Worm (Caenorhabditis elegans) whole organism, L4 larva: ENCODE results near the gene T03F6.6.

Experiments
- F44E2.7 ChIP-seq: fragments of 200-800 bp; sonication (Bioruptor generic); IDR thresholded peaks from 2 replicates; pipeline ENCODE4 v2.1.2; 2022; ENCODE audit warnings: missing genetic modification characterization, missing compliant biosample characterization
- dmd-6 ChIP-seq: fragments of 200-800 bp; sonication (Bioruptor generic); IDR thresholded peaks from 2 replicates; pipeline ENCODE4 v1.3.6; 2022; ENCODE audit warnings: missing genetic modification reagents, missing genetic modification characterization, missing compliant biosample characterization
- egl-27 ChIP-seq: sonication (generic microtip); optimal IDR thresholded peaks from 3 replicates; lab custom pipeline; 2017; ENCODE audit warnings: missing biosample characterization, missing genetic modification reagents, missing genetic modification characterization
- fkh-10 ChIP-seq: fragments of 150-350 bp; optimal IDR thresholded peaks from 2 replicates; lab custom pipeline; 2014; ENCODE audit warnings: missing biosample characterization, missing genetic modification reagents, missing genetic modification characterization
- hlh-30 ChIP-seq: sonication (generic microtip); optimal IDR thresholded peaks from 2 replicates; lab custom pipeline; 2017; ENCODE audit warnings: antibody characterized with exemption, mild to moderate bottlenecking, missing genetic modification characterization, missing compliant biosample characterization; ENCODE audit not compliant: insufficient read depth
- mep-1 ChIP-seq: fragments of 150-350 bp; sonication (generic microtip); optimal IDR thresholded peaks from 3 replicates; lab custom pipeline; 2014; ENCODE audit warnings: missing biosample characterization, missing genetic modification characterization
- nhr-237 ChIP-seq: sonication (generic microtip); optimal IDR thresholded peaks from 2 replicates; lab custom pipeline; 2017; ENCODE audit warnings: missing biosample characterization, missing genetic modification characterization
- nhr-28 ChIP-seq: fragments of 150-350 bp; optimal IDR thresholded peaks from 2 replicates; lab custom pipeline; 2014; ENCODE audit warnings: missing biosample characterization, missing genetic modification characterization
- pha-4 ChIP-seq, 2 experiments: fragments of 150-350 bp in 1 of 2; fragments of 200-800 bp in 1 of 2; sonication (Bioruptor generic) in 1 of 2; IDR thresholded peaks in 1 of 2; optimal IDR thresholded peaks in 1 of 2; 2 replicates each; pipeline versions ENCODE4 v1.3.6 to Lab custom; 2014 to 2022; ENCODE audit warnings: missing genetic modification characterization in 2 of 2, missing genetic modification reagents in 2 of 2, missing biosample characterization in 1 of 2, missing compliant biosample characterization in 1 of 2
- pqm-1 ChIP-seq: sonication (generic microtip); optimal IDR thresholded peaks from 2 replicates; lab custom pipeline; 2017; ENCODE audit warnings: missing biosample characterization, missing genetic modification characterization
- skn-1 ChIP-seq: fragments of 150-350 bp; optimal IDR thresholded peaks from 2 replicates; lab custom pipeline; 2014; ENCODE audit warnings: missing biosample characterization, missing genetic modification characterization
- snpc-1.2 ChIP-seq: fragments of 200-800 bp; sonication (Bioruptor generic); IDR thresholded peaks from 2 replicates; pipeline ENCODE4 v1.3.6; 2022; ENCODE audit warnings: missing genetic modification reagents, missing genetic modification characterization, missing compliant biosample characterization
- snpc-4 ChIP-seq: fragments of 150-350 bp; optimal IDR thresholded peaks from 2 replicates; lab custom pipeline; 2014; ENCODE audit warnings: missing biosample characterization, missing genetic modification characterization
- zip-2 ChIP-seq: fragments of 150-350 bp; optimal IDR thresholded peaks from 2 replicates; lab custom pipeline; 2014; ENCODE audit warnings: missing biosample characterization, missing genetic modification characterization

ce11 chrIII:13385850-13386249 is 5.8 kb upstream of the T03F6.6 start, which contains the start of gene T03F6.4:
- TF ChIP-seq nhr-28 (no peak), egl-27 (no peak), fkh-10 (no peak), snpc-1.2 (GFP tag; lab: Robert Waterston, UW) (no peak), skn-1 (no peak), F44E2.7 (no peak), zip-2 (tag; lab: Kevin White, UChicago) (no peak), mep-1 (tag; lab: Kevin White, UChicago) (no peak), hlh-30 (tag; lab: Kevin White, UChicago) (no peak), nhr-237 (tag; lab: Kevin White, UChicago) (no peak), pha-4 (GFP tag; IDR thresholded peaks at IDR 0.05; lab: Robert Waterston, UW) (no peak), pha-4 (tag; optimal IDR thresholded peaks at IDR 0.05; lab: Kevin White, UChicago) (no peak), snpc-4 (tag; lab: Kevin White, UChicago) (no peak), pqm-1 (tag; lab: Kevin White, UChicago) (no peak), dmd-6 (GFP tag; lab: Robert Waterston, UW) (no peak)
